Worm (Caenorhabditis elegans) whole organism, L4 larva: ENCODE measurements around the gene Y71H2AL.4.

Source experiments
- F37D6.2 ChIP-seq: sonication (generic microtip); optimal IDR thresholded peaks from 2 replicates; lab custom pipeline; 2016; ENCODE audit warnings: mild to moderate bottlenecking, missing genetic modification characterization, missing compliant biosample characterization
- F44E2.7 ChIP-seq: fragments of 200-800 bp; sonication (Bioruptor generic); IDR thresholded peaks from 2 replicates; pipeline ENCODE4 v2.1.2; 2022; ENCODE audit warnings: missing genetic modification characterization, missing compliant biosample characterization
- T20F7.1 ChIP-seq: fragments of 200-800 bp; sonication (Bioruptor generic); optimal IDR thresholded peaks from 2 replicates; lab custom pipeline; 2018; ENCODE audit warnings: mild to moderate bottlenecking, missing genetic modification characterization, missing compliant biosample characterization
- T26A8.4 ChIP-seq: fragments of 200-800 bp; sonication (Bioruptor generic); IDR thresholded peaks from 2 replicates; pipeline ENCODE4 v1.3.6; 2022; ENCODE audit warnings: missing genetic modification characterization, missing compliant biosample characterization
- Y48G9A.11 ChIP-seq: fragments of 200-800 bp; sonication (Bioruptor generic); IDR thresholded peaks from 2 replicates; pipeline ENCODE4 v1.3.6; 2022; ENCODE audit warnings: missing genetic modification reagents, missing genetic modification characterization, missing compliant biosample characterization
- Y75B8A.6 ChIP-seq: fragments of 200-800 bp; sonication (Bioruptor generic); IDR thresholded peaks from 2 replicates; pipeline ENCODE4 v1.3.6; 2022; ENCODE audit warnings: missing genetic modification reagents, missing genetic modification characterization, missing compliant biosample characterization
- ZK337.2 ChIP-seq: fragments of 200-800 bp; sonication (Bioruptor generic); IDR thresholded peaks from 2 replicates; pipeline ENCODE4 v1.3.6; 2022; ENCODE audit warnings: missing genetic modification reagents, missing genetic modification characterization, missing compliant biosample characterization
- aha-1 ChIP-seq: fragments of 150-350 bp; peaks from one replicate; lab custom pipeline; 2014; ENCODE audit warnings: missing biosample characterization, missing genetic modification characterization
- aly-2 ChIP-seq: sonication (generic microtip); optimal IDR thresholded peaks from 2 replicates; lab custom pipeline; 2018; ENCODE audit warnings: missing biosample characterization, missing genetic modification characterization
- arid-1 ChIP-seq: fragments of 200-800 bp; sonication (Bioruptor generic); conservative IDR thresholded peaks from 2 replicates; pipeline ENCODE4 v1.3.6; 2022; ENCODE audit warnings: missing genetic modification reagents, missing genetic modification characterization, missing compliant biosample characterization
- ceh-44 ChIP-seq: fragments of 200-800 bp; sonication (Bioruptor generic); IDR thresholded peaks from 2 replicates; pipeline ENCODE4 v1.3.6; 2022; ENCODE audit warnings: missing genetic modification reagents, missing genetic modification characterization, missing compliant biosample characterization
- ceh-62 ChIP-seq: sonication (generic microtip); optimal IDR thresholded peaks from 2 replicates; lab custom pipeline; 2017; ENCODE audit warnings: missing biosample characterization, missing genetic modification characterization
- ceh-82 ChIP-seq: sonication (generic microtip); optimal IDR thresholded peaks from 2 replicates; lab custom pipeline; 2017; ENCODE audit warnings: missing biosample characterization, missing genetic modification characterization
- daf-12 ChIP-seq: fragments of 150-350 bp; optimal IDR thresholded peaks from 2 replicates; lab custom pipeline; 2014; ENCODE audit warnings: missing biosample characterization, missing genetic modification reagents, missing genetic modification characterization
- daf-16 ChIP-seq, 3 experiments: sonication (generic microtip); optimal IDR thresholded peaks; 2 replicates each; lab custom pipeline; 2016 to 2017; ENCODE audit warnings: missing genetic modification characterization in 3 of 3, missing genetic modification reagents in 3 of 3, mild to moderate bottlenecking in 2 of 3, missing compliant biosample characterization in 2 of 3, missing biosample characterization in 1 of 3, moderate library complexity in 1 of 3
- daf-8 ChIP-seq: fragments of 200-800 bp; sonication (Bioruptor generic); IDR thresholded peaks from 2 replicates; pipeline ENCODE4 v1.3.6; 2022; ENCODE audit warnings: missing genetic modification characterization, missing compliant biosample characterization
- dpl-1 ChIP-seq: fragments of 150-350 bp; optimal IDR thresholded peaks from 2 replicates; lab custom pipeline; 2014; ENCODE audit warnings: missing biosample characterization, missing genetic modification reagents, missing genetic modification characterization
- gei-8 ChIP-seq: fragments of 200-800 bp; sonication (Bioruptor generic); optimal IDR thresholded peaks from 2 replicates; lab custom pipeline; 2018; ENCODE audit warnings: mild to moderate bottlenecking, missing genetic modification characterization, missing compliant biosample characterization
- hlh-30 ChIP-seq: sonication (generic microtip); optimal IDR thresholded peaks from 2 replicates; lab custom pipeline; 2017; ENCODE audit warnings: antibody characterized with exemption, mild to moderate bottlenecking, missing genetic modification characterization, missing compliant biosample characterization; ENCODE audit not compliant: insufficient read depth
- hmg-1.1 ChIP-seq: fragments of 200-800 bp; sonication (Bioruptor generic); IDR thresholded peaks from 2 replicates; pipeline ENCODE4 v1.3.6; 2022; ENCODE audit warnings: missing genetic modification reagents, missing genetic modification characterization, missing compliant biosample characterization
- lin-13 ChIP-seq: fragments of 150-350 bp; optimal IDR thresholded peaks from 2 replicates; lab custom pipeline; 2014; ENCODE audit warnings: missing biosample characterization, missing genetic modification reagents, missing genetic modification characterization
- lin-38 ChIP-seq: fragments of 200-800 bp; sonication (Bioruptor generic); IDR thresholded peaks from 2 replicates; pipeline ENCODE4 v1.3.6; 2022; ENCODE audit warnings: missing genetic modification reagents, missing genetic modification characterization, missing compliant biosample characterization
- lin-39 ChIP-seq: fragments of 150-350 bp; optimal IDR thresholded peaks from 2 replicates; lab custom pipeline; 2014; ENCODE audit warnings: missing biosample characterization, missing genetic modification reagents, missing genetic modification characterization
- lsy-2 ChIP-seq, 2 experiments: fragments of 150-350 bp in 1 of 2; sonication (generic microtip) in 1 of 2; optimal IDR thresholded peaks; 2 replicates each; lab custom pipeline; 2014 to 2017; ENCODE audit warnings: missing biosample characterization in 2 of 2, missing genetic modification characterization in 2 of 2
- madf-5 ChIP-seq, 2 experiments: fragments of 200-800 bp; sonication (Bioruptor generic); IDR thresholded peaks; 2 replicates each; pipeline ENCODE4 v1.3.6; 2022; ENCODE audit warnings: missing compliant biosample characterization in 2 of 2, missing genetic modification characterization in 2 of 2
- mep-1 ChIP-seq: fragments of 150-350 bp; sonication (generic microtip); optimal IDR thresholded peaks from 3 replicates; lab custom pipeline; 2014; ENCODE audit warnings: missing biosample characterization, missing genetic modification characterization
- mes-2 ChIP-seq: sonication (generic microtip); optimal IDR thresholded peaks from 2 replicates; lab custom pipeline; 2016; ENCODE audit warnings: missing genotype, mild to moderate bottlenecking, missing genetic modification characterization, missing compliant biosample characterization; ENCODE audit not compliant: poor library complexity, severe bottlenecking
- nhr-10 ChIP-seq: fragments of 150-350 bp; optimal IDR thresholded peaks from 2 replicates; lab custom pipeline; 2014; ENCODE audit warnings: missing biosample characterization, missing genetic modification characterization
- nhr-11 ChIP-seq: fragments of 150-350 bp; optimal IDR thresholded peaks from 2 replicates; lab custom pipeline; 2014; ENCODE audit warnings: missing biosample characterization, missing genetic modification characterization
- nhr-111 ChIP-seq: fragments of 200-800 bp; sonication (Bioruptor generic); optimal IDR thresholded peaks from 2 replicates; lab custom pipeline; 2018; ENCODE audit warnings: mild to moderate bottlenecking, missing genetic modification characterization, missing compliant biosample characterization
- nhr-237 ChIP-seq: sonication (generic microtip); optimal IDR thresholded peaks from 2 replicates; lab custom pipeline; 2017; ENCODE audit warnings: missing biosample characterization, missing genetic modification characterization
- nhr-25 ChIP-seq: sonication (generic microtip); optimal IDR thresholded peaks from 2 replicates; lab custom pipeline; 2017; ENCODE audit warnings: missing genetic modification characterization, mild to moderate bottlenecking, missing compliant biosample characterization, antibody characterized with exemption, moderate library complexity, borderline replicate concordance; ENCODE audit not compliant: insufficient read depth
- nhr-41 ChIP-seq: fragments of 200-800 bp; sonication (Bioruptor generic); IDR thresholded peaks from 2 replicates; pipeline ENCODE4 v1.3.6; 2022; ENCODE audit warnings: missing genetic modification reagents, missing genetic modification characterization, missing compliant biosample characterization
- nhr-42 ChIP-seq: fragments of 200-800 bp; sonication (Bioruptor generic); IDR thresholded peaks from 2 replicates; pipeline ENCODE4 v1.3.6; 2022; ENCODE audit warnings: missing genetic modification characterization, missing compliant biosample characterization
- nhr-48 ChIP-seq: sonication (generic microtip); optimal IDR thresholded peaks from 2 replicates; lab custom pipeline; 2016; ENCODE audit warnings: mild to moderate bottlenecking, missing genetic modification characterization, missing compliant biosample characterization
- pha-4 ChIP-seq, 2 experiments: fragments of 150-350 bp in 1 of 2; fragments of 200-800 bp in 1 of 2; sonication (Bioruptor generic) in 1 of 2; IDR thresholded peaks in 1 of 2; optimal IDR thresholded peaks in 1 of 2; 2 replicates each; pipeline versions ENCODE4 v1.3.6 to Lab custom; 2014 to 2022; ENCODE audit warnings: missing genetic modification characterization in 2 of 2, missing genetic modification reagents in 2 of 2, missing biosample characterization in 1 of 2, missing compliant biosample characterization in 1 of 2
- pqm-1 ChIP-seq: sonication (generic microtip); optimal IDR thresholded peaks from 2 replicates; lab custom pipeline; 2017; ENCODE audit warnings: missing biosample characterization, missing genetic modification characterization
- rbr-2 ChIP-seq: sonication (generic microtip); optimal IDR thresholded peaks from 2 replicates; lab custom pipeline; 2016; ENCODE audit warnings: missing genotype, missing genetic modification characterization, missing compliant biosample characterization
- snpc-1.2 ChIP-seq: fragments of 200-800 bp; sonication (Bioruptor generic); IDR thresholded peaks from 2 replicates; pipeline ENCODE4 v1.3.6; 2022; ENCODE audit warnings: missing genetic modification reagents, missing genetic modification characterization, missing compliant biosample characterization
- spr-1 ChIP-seq: sonication (generic microtip); optimal IDR thresholded peaks from 2 replicates; lab custom pipeline; 2016; ENCODE audit warnings: mild to moderate bottlenecking, missing genetic modification characterization, missing compliant biosample characterization
- spr-3 ChIP-seq: fragments of 200-800 bp; sonication (Bioruptor generic); optimal IDR thresholded peaks from 2 replicates; lab custom pipeline; 2018; ENCODE audit warnings: mild to moderate bottlenecking, missing genetic modification characterization, missing compliant biosample characterization
- tra-1 ChIP-seq: fragments of 200-800 bp; sonication (Bioruptor generic); IDR thresholded peaks from 2 replicates; pipeline ENCODE4 v1.3.6; 2022; ENCODE audit warnings: missing genetic modification reagents, missing genetic modification characterization, missing compliant biosample characterization
- unc-62 ChIP-seq, 3 experiments: fragments of 150-350 bp in 1 of 3; sonication (generic microtip); optimal IDR thresholded peaks in 2 of 3; peaks in 1 of 3; 1 replicate in 1 of 3; 2 replicates in 2 of 3; lab custom pipeline; 2014 to 2017; ENCODE audit warnings: missing biosample characterization in 3 of 3, missing genetic modification characterization in 3 of 3, missing genetic modification reagents in 3 of 3, missing genotype in 1 of 3
- zag-1 ChIP-seq: fragments of 150-350 bp; optimal IDR thresholded peaks from 2 replicates; lab custom pipeline; 2014; ENCODE audit warnings: missing biosample characterization, missing genetic modification characterization
- zfp-2 ChIP-seq: sonication (generic microtip); optimal IDR thresholded peaks from 2 replicates; lab custom pipeline; 2016; ENCODE audit warnings: mild to moderate bottlenecking, missing genetic modification characterization, missing compliant biosample characterization
- zip-2 ChIP-seq: fragments of 150-350 bp; optimal IDR thresholded peaks from 2 replicates; lab custom pipeline; 2014; ENCODE audit warnings: missing biosample characterization, missing genetic modification characterization
- ztf-7 ChIP-seq: fragments of 150-350 bp; optimal IDR thresholded peaks from 2 replicates; lab custom pipeline; 2014; ENCODE audit warnings: missing biosample characterization, missing genetic modification characterization

Y71H2AL.4 gene

ce11 chrIII:2698740-2699139 lies 12.5 kb downstream of the Y71H2AL.4 start, which contains the start of gene slc-30A9:
Gene slc-30A9, minus strand, starts transcription at chrIII:2698817.
- TF ChIP-seq ceh-62 (tag; lab: Kevin White, UChicago) (no peak), rbr-2 (tag; lab: Kevin White, UChicago) (no peak), mes-2 (tag; lab: Kevin White, UChicago) (no peak), mep-1 (tag; lab: Kevin White, UChicago) (peak; percentile 52), daf-16 (GFP tag; optimal IDR thresholded peaks at IDR 0.05; lab: Kevin White, UChicago) (no peak), daf-16 (tag; optimal IDR thresholded peaks at IDR 0.05; lab: Kevin White, UChicago) (peak; percentile 18), zag-1 (no peak), lin-38 (GFP tag; lab: Robert Waterston, UW) (peak; percentile 94), Y75B8A.6 (no peak), lin-39 (tag; lab: Kevin White, UChicago) (no peak), nhr-111 (no peak), zip-2 (tag; lab: Kevin White, UChicago) (no peak), nhr-25 (no peak), ztf-7 (tag; lab: Kevin White, UChicago) (no peak), F44E2.7 (no peak), arid-1 (GFP tag; lab: Robert Waterston, UW) (no peak), hmg-1.1 (GFP tag; lab: Robert Waterston, UW) (no peak), F37D6.2 (tag; lab: Kevin White, UChicago) (no peak), T26A8.4 (GFP tag; lab: Robert Waterston, UW) (no peak), daf-8 (GFP tag; lab: Robert Waterston, UW) (no peak), nhr-11 (no peak), nhr-10 (tag; lab: Kevin White, UChicago) (no peak), zfp-2 (no peak), lsy-2 (tag; optimal IDR thresholded peaks at IDR 0.05; lab: Kevin White, UChicago) (peak in 1 of 2 experiments; percentile 59), unc-62 (GFP tag; optimal IDR thresholded peaks at IDR 0.05 in 1 of 2; lab: Kevin White, UChicago) (peak in 1 of 2 experiments; percentile 5), unc-62 (tag; optimal IDR thresholded peaks at IDR 0.05; lab: Kevin White, UChicago) (no peak), madf-5 (GFP tag; IDR thresholded peaks at IDR 0.05; lab: Robert Waterston, UW) (no peak), ceh-82 (tag; lab: Kevin White, UChicago) (no peak), nhr-237 (tag; lab: Kevin White, UChicago) (no peak), dpl-1 (GFP tag; lab: Kevin White, UChicago) (peak; percentile 19), aha-1 (tag; lab: Kevin White, UChicago) (no peak), T20F7.1 (GFP tag; lab: Kevin White, UChicago) (no peak), nhr-41 (GFP tag; lab: Robert Waterston, UW) (no peak), daf-12 (no peak), pha-4 (GFP tag; IDR thresholded peaks at IDR 0.05; lab: Robert Waterston, UW) (no peak), pha-4 (tag; optimal IDR thresholded peaks at IDR 0.05; lab: Kevin White, UChicago) (peak; percentile 41), gei-8 (GFP tag; lab: Kevin White, UChicago) (no peak), aly-2 (tag; lab: Kevin White, UChicago) (no peak), tra-1 (GFP tag; lab: Robert Waterston, UW) (no peak), pqm-1 (tag; lab: Kevin White, UChicago) (no peak), snpc-1.2 (no peak), nhr-48 (no peak), Y48G9A.11 (no peak), ZK337.2 (GFP tag; lab: Robert Waterston, UW) (no peak), nhr-42 (GFP tag; lab: Robert Waterston, UW) (no peak), spr-1 (no peak), lin-13 (no peak), ceh-44 (GFP tag; lab: Robert Waterston, UW) (no peak), spr-3 (GFP tag; lab: Kevin White, UChicago) (no peak), hlh-30 (tag; lab: Kevin White, UChicago) (peak; percentile 2)
